Worm (Caenorhabditis elegans) whole organism, late embryonic: ENCODE data around the gene sra-3.

Source experiments
- F13H6.1 ChIP-seq: sonication (generic microtip); optimal IDR thresholded peaks from 2 replicates; lab custom pipeline; 2016; ENCODE audit warnings: missing genetic modification characterization, missing compliant biosample characterization
- K09A11.1 ChIP-seq: sonication (generic microtip); optimal IDR thresholded peaks from 2 replicates; lab custom pipeline; 2017; ENCODE audit warnings: antibody characterized with exemption, mild to moderate bottlenecking, missing genetic modification characterization, missing compliant biosample characterization; ENCODE audit not compliant: insufficient read depth
- T23F11.4 ChIP-seq: fragments of 200-800 bp; sonication (Bioruptor generic); optimal IDR thresholded peaks from 2 replicates; lab custom pipeline; 2018; ENCODE audit warnings: mild to moderate bottlenecking, missing genetic modification characterization, missing compliant biosample characterization
- ceh-19 ChIP-seq: fragments of 200-800 bp; sonication (Bioruptor generic); optimal IDR thresholded peaks from 2 replicates; lab custom pipeline; 2018; ENCODE audit warnings: mild to moderate bottlenecking, missing genetic modification characterization, missing compliant biosample characterization
- ceh-48 ChIP-seq: sonication (generic microtip); optimal IDR thresholded peaks from 2 replicates; lab custom pipeline; 2016; ENCODE audit warnings: missing genetic modification characterization, inconsistent platforms, missing compliant biosample characterization
- ceh-6 ChIP-seq: fragments of 200-800 bp; sonication (Bioruptor generic); optimal IDR thresholded peaks from 2 replicates; lab custom pipeline; 2018; ENCODE audit warnings: mild to moderate bottlenecking, missing genetic modification characterization, missing compliant biosample characterization
- elt-2 ChIP-seq: sonication (generic microtip); optimal IDR thresholded peaks from 2 replicates; lab custom pipeline; 2016; ENCODE audit warnings: missing genetic modification reagents, missing genetic modification characterization, missing compliant biosample characterization
- fax-1 ChIP-seq: sonication (generic microtip); optimal IDR thresholded peaks from 2 replicates; lab custom pipeline; 2016; ENCODE audit warnings: missing genotype, missing genetic modification characterization, missing compliant biosample characterization
- fkh-10 ChIP-seq: fragments of 150-350 bp; optimal IDR thresholded peaks from 2 replicates; lab custom pipeline; 2014; ENCODE audit warnings: missing biosample characterization, missing genetic modification reagents, missing genetic modification characterization
- fkh-6 ChIP-seq: sonication (generic microtip); optimal IDR thresholded peaks from 2 replicates; lab custom pipeline; 2016; ENCODE audit warnings: missing genetic modification characterization, missing compliant biosample characterization
- gmeb-2 ChIP-seq: sonication (generic microtip); optimal IDR thresholded peaks from 2 replicates; lab custom pipeline; 2016; ENCODE audit warnings: missing genetic modification characterization, inconsistent platforms, missing compliant biosample characterization
- lin-11 ChIP-seq: fragments of 200-800 bp; sonication (Bioruptor generic); optimal IDR thresholded peaks from 2 replicates; lab custom pipeline; 2018; ENCODE audit warnings: mild to moderate bottlenecking, missing genetic modification characterization, missing compliant biosample characterization
- nfya-1 ChIP-seq: sonication (generic microtip); optimal IDR thresholded peaks from 2 replicates; lab custom pipeline; 2017; ENCODE audit warnings: missing genetic modification characterization, mild to moderate bottlenecking, missing compliant biosample characterization, antibody characterized with exemption, moderate library complexity
- sdc-2 ChIP-seq: sonication (generic microtip); optimal IDR thresholded peaks from 2 replicates; lab custom pipeline; 2016; ENCODE audit warnings: missing genotype, missing genetic modification characterization, missing compliant biosample characterization
- unc-3 ChIP-seq, 2 experiments: fragments of 200-800 bp in 1 of 2; sonication (Bioruptor generic) in 1 of 2; sonication (generic microtip) in 1 of 2; conservative IDR thresholded peaks in 1 of 2; optimal IDR thresholded peaks in 1 of 2; 2 replicates each; pipeline versions ENCODE4 v1.3.6 to Lab custom; 2016 to 2022; ENCODE audit warnings: missing compliant biosample characterization in 2 of 2, missing genetic modification characterization in 2 of 2, missing genetic modification reagents in 1 of 2
- ztf-16 ChIP-seq: sonication (generic microtip); optimal IDR thresholded peaks from 2 replicates; lab custom pipeline; 2017; ENCODE audit warnings: missing genetic modification characterization, missing compliant biosample characterization

The sra-3 gene

DNA sequence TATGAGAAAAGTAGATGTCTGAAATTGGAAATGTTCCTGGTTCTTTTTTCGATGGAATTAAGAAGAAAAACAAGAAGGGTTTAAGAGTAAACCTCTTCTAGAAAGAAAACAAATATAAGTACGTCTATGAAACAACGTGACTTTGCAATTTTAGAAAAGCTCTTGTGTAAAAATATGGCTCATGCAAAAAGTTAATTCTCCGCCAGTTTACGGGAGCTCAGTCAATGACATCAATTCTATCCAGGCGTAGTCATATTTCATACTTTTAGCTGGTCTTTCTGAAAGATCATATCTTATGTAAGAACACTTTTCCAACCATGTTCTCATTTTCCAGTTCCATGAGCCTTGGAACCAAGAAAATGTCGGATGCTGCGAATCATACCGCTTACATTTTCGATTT, 50.7 kb downstream of the sra-3 start:
- TF ChIP-seq ceh-48 (tag; lab: Kevin White, UChicago), result no peak
- TF ChIP-seq fkh-10 (GFP tag; lab: Kevin White, UChicago), result no peak
- no peak for TF ChIP-seq nfya-1 (tag; lab: Kevin White, UChicago)
- no peak for TF ChIP-seq unc-3 (GFP tag; conservative IDR thresholded peaks at IDR 0.05; lab: Robert Waterston, UW)
- TF ChIP-seq unc-3 (tag; optimal IDR thresholded peaks at IDR 0.05; lab: Kevin White, UChicago), result no peak
- no peak for TF ChIP-seq ceh-19 (GFP tag; lab: Kevin White, UChicago)
- TF ChIP-seq lin-11 (tag; lab: Kevin White, UChicago), result no peak
- no peak for TF ChIP-seq gmeb-2 (tag; lab: Kevin White, UChicago)
- TF ChIP-seq sdc-2 (tag; lab: Kevin White, UChicago), result no peak
- no peak for TF ChIP-seq F13H6.1 (tag; lab: Kevin White, UChicago)
- no peak for TF ChIP-seq fax-1
- TF ChIP-seq K09A11.1, result no peak
- TF ChIP-seq T23F11.4 (GFP tag; lab: Kevin White, UChicago), result no peak
- no peak for TF ChIP-seq ztf-16 (tag; lab: Kevin White, UChicago)
- TF ChIP-seq elt-2 (tag; lab: Kevin White, UChicago), result no peak
- no peak for TF ChIP-seq fkh-6 (tag; lab: Kevin White, UChicago)
- no peak for TF ChIP-seq ceh-6
